Fruit fly (Drosophila melanogaster) whole organism, embryonic: ENCODE data around the gene BtbVII.

Experiments
- BtbVII ChIP-seq: fragments of 200-800 bp; sonication (Bioruptor generic); optimal IDR thresholded peaks from 3 replicates; lab custom pipeline; 2017; ENCODE audit warnings: missing biosample characterization, mild to moderate bottlenecking, missing genetic modification characterization
- CG10147 ChIP-seq: fragments of 200-800 bp; sonication (Bioruptor generic); optimal IDR thresholded peaks from 2 replicates; lab custom pipeline; 2019; ENCODE audit warnings: missing biosample characterization, mild to moderate bottlenecking, missing genetic modification characterization, moderate library complexity
- CG10209 ChIP-seq: fragments of 200-800 bp; sonication (Bioruptor generic); optimal IDR thresholded peaks from 3 replicates; lab custom pipeline; 2017; ENCODE audit warnings: missing biosample characterization, mild to moderate bottlenecking, missing genetic modification characterization, missing genetic modification reagents
- CG1024 ChIP-seq: fragments of 200-800 bp; sonication (Bioruptor generic); IDR thresholded peaks from 2 replicates; pipeline ENCODE4 v1.3.6; 2022; ENCODE audit warnings: missing biosample characterization, missing genetic modification characterization
- CG10431 ChIP-seq: fragments of 200-800 bp; sonication (Bioruptor generic); optimal IDR thresholded peaks from 3 replicates; lab custom pipeline; 2018; ENCODE audit warnings: missing biosample characterization, mild to moderate bottlenecking, missing genetic modification characterization
- CG11560 ChIP-seq: fragments of 200-800 bp; sonication (Bioruptor generic); IDR thresholded peaks from 3 replicates; pipeline ENCODE4 v1.3.6; 2022; ENCODE audit warnings: missing biosample characterization, missing genetic modification characterization
- CG11695 ChIP-seq: fragments of 200-800 bp; sonication (Bioruptor generic); IDR thresholded peaks from 3 replicates; pipeline ENCODE4 v1.3.6; 2022; ENCODE audit warnings: missing biosample characterization, missing genetic modification characterization
- CG13775 ChIP-seq: fragments of 200-800 bp; sonication (Bioruptor generic); optimal IDR thresholded peaks from 3 replicates; lab custom pipeline; 2017; ENCODE audit warnings: missing biosample characterization, mild to moderate bottlenecking, missing genetic modification characterization
- CG15696 ChIP-seq: fragments of 200-800 bp; sonication (Bioruptor generic); optimal IDR thresholded peaks from 2 replicates; lab custom pipeline; 2019; ENCODE audit warnings: missing biosample characterization, mild to moderate bottlenecking, missing genetic modification characterization, moderate library complexity
- CG16813 ChIP-seq: fragments of 200-800 bp; sonication (Bioruptor generic); IDR thresholded peaks from 3 replicates; pipeline ENCODE4 v1.3.6; 2022; ENCODE audit warnings: missing biosample characterization, missing genetic modification characterization; ENCODE audit not compliant: partially characterized antibody
- CG17361 ChIP-seq: fragments of 200-800 bp; sonication (Bioruptor generic); IDR thresholded peaks from 3 replicates; pipeline ENCODE4 v1.3.6; 2022; ENCODE audit warnings: missing biosample characterization, missing genetic modification characterization
- CG17612 ChIP-seq: fragments of 200-800 bp; sonication (Bioruptor generic); IDR thresholded peaks from 2 replicates; pipeline ENCODE4 v1.3.6; 2022; ENCODE audit warnings: missing biosample characterization, missing genetic modification characterization
- CG2129 ChIP-seq: fragments of 200-800 bp; sonication (Bioruptor generic); IDR thresholded peaks from 2 replicates; pipeline ENCODE4 v1.3.6; 2022; ENCODE audit warnings: missing biosample characterization, missing genetic modification characterization; ENCODE audit not compliant: partially characterized antibody
- CG33557 ChIP-seq: fragments of 200-800 bp; sonication (Bioruptor generic); optimal IDR thresholded peaks from 2 replicates; lab custom pipeline; 2019; ENCODE audit warnings: missing biosample characterization, mild to moderate bottlenecking, missing genetic modification characterization, moderate library complexity
- CG34376 ChIP-seq: fragments of 200-800 bp; sonication (Bioruptor generic); optimal IDR thresholded peaks from 2 replicates; lab custom pipeline; 2018; ENCODE audit warnings: missing biosample characterization, mild to moderate bottlenecking, missing genetic modification characterization
- CG4360 ChIP-seq: fragments of 200-800 bp; sonication (Bioruptor generic); IDR thresholded peaks from 2 replicates; pipeline ENCODE4 v1.3.6; 2022; ENCODE audit warnings: missing biosample characterization, missing genetic modification characterization
- CG4617 ChIP-seq: fragments of 200-800 bp; sonication (Bioruptor generic); optimal IDR thresholded peaks from 3 replicates; lab custom pipeline; 2016; ENCODE audit warnings: missing biosample characterization, missing genetic modification characterization, borderline replicate concordance
- CG7839 ChIP-seq: fragments of 200-800 bp; sonication (Bioruptor generic); optimal IDR thresholded peaks from 3 replicates; lab custom pipeline; 2018; ENCODE audit warnings: missing biosample characterization, mild to moderate bottlenecking, missing genetic modification characterization, moderate library complexity
- CG8944 ChIP-seq: fragments of 200-800 bp; sonication (Bioruptor generic); optimal IDR thresholded peaks from 3 replicates; lab custom pipeline; 2016; ENCODE audit warnings: missing biosample characterization, missing genetic modification characterization
- CG9876 ChIP-seq: fragments of 200-800 bp; sonication (Bioruptor generic); optimal IDR thresholded peaks from 2 replicates; lab custom pipeline; 2016; ENCODE audit warnings: missing biosample characterization, missing genetic modification characterization
- Chrac-16 ChIP-seq: fragments of 200-800 bp; sonication (Bioruptor generic); optimal IDR thresholded peaks from 3 replicates; lab custom pipeline; 2016; ENCODE audit warnings: missing biosample characterization, missing genetic modification characterization
- CkIIα-i1 ChIP-seq: fragments of 200-800 bp; sonication (Bioruptor generic); IDR thresholded peaks from 2 replicates; pipeline ENCODE4 v1.3.6; 2022; ENCODE audit warnings: missing biosample characterization, missing genetic modification characterization
- Dad ChIP-seq: fragments of 200-800 bp; sonication (Bioruptor generic); optimal IDR thresholded peaks from 3 replicates; lab custom pipeline; 2016; ENCODE audit warnings: missing biosample characterization, missing genetic modification characterization
- Doc2 ChIP-seq: fragments of 200-800 bp; sonication (Bioruptor generic); IDR thresholded peaks from 2 replicates; pipeline ENCODE4 v1.3.6; 2022; ENCODE audit warnings: missing biosample characterization, missing genetic modification characterization
- Fer3 ChIP-seq: fragments of 200-800 bp; sonication (Bioruptor generic); optimal IDR thresholded peaks from 2 replicates; lab custom pipeline; 2018; ENCODE audit warnings: missing biosample characterization, mild to moderate bottlenecking, missing genetic modification characterization, moderate library complexity
- HmgZ ChIP-seq: fragments of 200-800 bp; sonication (Bioruptor generic); optimal IDR thresholded peaks from 2 replicates; lab custom pipeline; 2018; ENCODE audit warnings: missing biosample characterization, mild to moderate bottlenecking, missing genetic modification characterization
- Hmx ChIP-seq: fragments of 200-800 bp; sonication (Bioruptor generic); optimal IDR thresholded peaks from 2 replicates; lab custom pipeline; 2016; ENCODE audit warnings: missing biosample characterization, missing genetic modification characterization
- Hr51 ChIP-seq, 2 experiments: fragments of 200-800 bp; sonication (Bioruptor generic); optimal IDR thresholded peaks; 2 replicates in 1 of 2; 3 replicates in 1 of 2; lab custom pipeline; 2016 to 2018; ENCODE audit warnings: missing biosample characterization in 2 of 2, missing genetic modification characterization in 2 of 2, mild to moderate bottlenecking in 1 of 2, moderate library complexity in 1 of 2
- Hr78 ChIP-seq, 2 experiments: fragments of 200-800 bp in 1 of 2; fragments of >200 bp in 1 of 2; sonication (Bioruptor generic) in 1 of 2; optimal IDR thresholded peaks; 2 replicates each; lab custom pipeline; 2017 to 2019; ENCODE audit warnings: missing biosample characterization in 2 of 2, missing genetic modification characterization in 2 of 2, mild to moderate bottlenecking in 1 of 2, moderate library complexity in 1 of 2
- Lpt ChIP-seq: fragments of >200 bp; optimal IDR thresholded peaks from 2 replicates; lab custom pipeline; 2018; ENCODE audit warnings: missing biosample characterization, missing genetic modification characterization
- MTF-1 ChIP-seq: fragments of 200-800 bp; sonication (Bioruptor generic); optimal IDR thresholded peaks from 2 replicates; lab custom pipeline; 2018; ENCODE audit warnings: missing biosample characterization, mild to moderate bottlenecking, missing genetic modification characterization, borderline replicate concordance
- NC2α ChIP-seq: fragments of 200-800 bp; sonication (Bioruptor generic); optimal IDR thresholded peaks from 2 replicates; lab custom pipeline; 2016; ENCODE audit warnings: missing biosample characterization, missing genetic modification characterization
- Oaz ChIP-seq: fragments of 200-800 bp; sonication (Bioruptor generic); IDR thresholded peaks from 2 replicates; pipeline ENCODE4 v1.3.6; 2022; ENCODE audit warnings: missing biosample characterization, missing genetic modification characterization
- Pdp1 ChIP-seq, 2 experiments: fragments of 200-800 bp; sonication (Bioruptor generic); optimal IDR thresholded peaks; 3 replicates each; lab custom pipeline; 2016; ENCODE audit warnings: missing biosample characterization in 2 of 2, missing genetic modification characterization in 2 of 2, mild to moderate bottlenecking in 1 of 2, moderate library complexity in 1 of 2
- Poxn ChIP-seq: fragments of 200-800 bp; sonication (Bioruptor generic); IDR thresholded peaks from 2 replicates; pipeline ENCODE4 v1.3.6; 2022; ENCODE audit warnings: missing biosample characterization, missing genetic modification characterization
- Scr ChIP-seq: fragments of 200-800 bp; sonication (Bioruptor generic); IDR thresholded peaks from 2 replicates; pipeline ENCODE4 v1.3.6; 2022; ENCODE audit warnings: missing biosample characterization, missing genetic modification characterization; ENCODE audit not compliant: partially characterized antibody
- chif ChIP-seq, 2 experiments: fragments of 200-800 bp; sonication (Bioruptor generic); optimal IDR thresholded peaks; 3 replicates each; lab custom pipeline; 2016; ENCODE audit warnings: missing biosample characterization in 2 of 2, missing genetic modification characterization in 2 of 2
- danr ChIP-seq: fragments of 200-800 bp; sonication (Bioruptor generic); IDR thresholded peaks from 2 replicates; pipeline ENCODE4 v1.3.6; 2022; ENCODE audit warnings: missing biosample characterization, missing genetic modification characterization
- gro ChIP-seq: fragments of 200-800 bp; sonication (Bioruptor generic); optimal IDR thresholded peaks from 2 replicates; lab custom pipeline; 2016; ENCODE audit warnings: missing biosample characterization, missing genetic modification characterization
- ind ChIP-seq: fragments of 200-800 bp; sonication (Bioruptor generic); optimal IDR thresholded peaks from 3 replicates; lab custom pipeline; 2016; ENCODE audit warnings: missing biosample characterization, missing genetic modification characterization
- lab ChIP-seq: fragments of 200-800 bp; sonication (Bioruptor generic); optimal IDR thresholded peaks from 3 replicates; lab custom pipeline; 2017; ENCODE audit warnings: missing biosample characterization, missing genetic modification characterization, mild to moderate bottlenecking, moderate library complexity, missing genetic modification reagents
- nmo ChIP-seq: fragments of 200-800 bp; sonication (Bioruptor generic); optimal IDR thresholded peaks from 2 replicates; lab custom pipeline; 2018; ENCODE audit warnings: missing biosample characterization, mild to moderate bottlenecking, missing genetic modification characterization, moderate library complexity
- pho ChIP-seq: fragments of 200-800 bp; sonication (Bioruptor generic); optimal IDR thresholded peaks from 2 replicates; lab custom pipeline; 2016; ENCODE audit warnings: missing biosample characterization, missing genetic modification characterization
- pum ChIP-seq: fragments of 200-800 bp; sonication (Bioruptor generic); optimal IDR thresholded peaks from 2 replicates; lab custom pipeline; 2016; ENCODE audit warnings: missing biosample characterization, missing genetic modification characterization
- repo ChIP-seq: fragments of 200-800 bp; sonication (Bioruptor generic); optimal IDR thresholded peaks from 2 replicates; lab custom pipeline; 2016; ENCODE audit warnings: missing biosample characterization, missing genetic modification characterization
- schlank ChIP-seq: fragments of 200-800 bp; sonication (Bioruptor generic); optimal IDR thresholded peaks from 2 replicates; lab custom pipeline; 2018; ENCODE audit warnings: missing biosample characterization, mild to moderate bottlenecking, missing genetic modification characterization
- seq ChIP-seq: fragments of 200-800 bp; sonication (Bioruptor generic); IDR thresholded peaks from 2 replicates; pipeline ENCODE4 v1.3.6; 2022; ENCODE audit warnings: missing biosample characterization, missing genetic modification characterization
- sob ChIP-seq: fragments of 200-800 bp; sonication (Bioruptor generic); IDR thresholded peaks from 2 replicates; pipeline ENCODE4 v1.3.6; 2022; ENCODE audit warnings: missing biosample characterization, missing genetic modification characterization
- sug ChIP-seq: fragments of 200-800 bp; optimal IDR thresholded peaks from 2 replicates; lab custom pipeline; 2019; ENCODE audit warnings: missing biosample characterization, mild to moderate bottlenecking, missing genetic modification characterization, moderate library complexity

The BtbVII gene

DNA sequence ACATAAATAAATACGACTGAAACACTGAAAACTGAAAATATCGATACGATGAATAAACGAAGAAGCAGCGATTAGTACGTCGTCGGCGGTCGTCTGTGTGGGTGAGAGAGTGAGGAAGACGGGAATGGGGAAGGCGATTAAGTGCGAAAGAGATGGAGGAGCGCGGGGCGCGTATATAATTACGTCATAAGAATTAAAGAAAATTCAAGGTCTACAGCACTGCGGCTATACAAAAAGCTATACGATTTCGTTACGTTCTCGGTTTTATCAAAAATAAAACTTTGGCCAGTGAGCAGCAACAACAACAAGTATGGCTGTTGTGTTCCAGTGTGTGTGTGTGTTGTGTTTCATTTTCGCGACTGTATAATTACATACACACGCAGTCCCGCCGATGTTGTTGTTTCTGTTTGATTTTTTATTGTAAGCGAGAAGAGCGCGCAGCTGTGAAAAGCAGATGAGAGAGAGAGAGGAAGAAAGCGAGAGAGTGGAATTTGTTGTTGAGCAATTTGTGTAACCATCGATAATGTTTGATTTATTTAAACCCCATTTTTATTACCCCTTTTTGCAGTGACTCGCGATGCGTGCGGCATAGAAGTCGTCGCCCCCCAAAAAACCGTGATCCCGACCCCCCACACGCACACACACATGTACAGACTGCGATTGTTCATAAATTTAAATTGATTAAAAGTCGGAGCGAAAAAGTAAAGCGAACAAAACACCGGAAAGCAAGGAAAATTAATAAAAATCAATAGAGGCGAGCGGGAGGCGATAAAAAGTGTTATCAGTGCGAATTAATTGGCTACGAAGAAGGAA is 820 bp downstream of the BtbVII start (continued):
- no peak for TF ChIP-seq CG4617
- no peak for TF ChIP-seq seq
- no peak for TF ChIP-seq CG10431 (GFP tag; lab: Kevin White, UChicago)
- no peak for TF ChIP-seq chif (GFP tag; optimal IDR thresholded peaks at IDR 0.05; lab: Kevin White, UChicago)
- TF ChIP-seq CG2129 (GFP tag; lab: Robert Waterston, UW): no peak
- no peak for TF ChIP-seq NC2α (GFP tag; lab: Kevin White, UChicago)
- no peak for TF ChIP-seq danr (GFP tag; lab: Robert Waterston, UW)
- no peak for TF ChIP-seq CG11560
- no peak for TF ChIP-seq CG7839 (tag; lab: Kevin White, UChicago)
- TF ChIP-seq CG15696 (tag; lab: Kevin White, UChicago): no peak
- TF ChIP-seq HmgZ (tag; lab: Kevin White, UChicago): peak; percentile 50
- no peak for TF ChIP-seq CG1024
- TF ChIP-seq repo (GFP tag; lab: Kevin White, UChicago): no peak
- TF ChIP-seq CG10209 (GFP tag; lab: Kevin White, UChicago): no peak
- TF ChIP-seq MTF-1 (GFP tag; lab: Kevin White, UChicago): no peak
- TF ChIP-seq Doc2 (GFP tag; lab: Robert Waterston, UW): no peak
- no peak for TF ChIP-seq pum (GFP tag; lab: Kevin White, UChicago)
- no peak for TF ChIP-seq Hr78 (GFP tag; optimal IDR thresholded peaks at IDR 0.05; lab: Kevin White, UChicago)
- no peak for TF ChIP-seq CG16813
- TF ChIP-seq pho (GFP tag; lab: Kevin White, UChicago): no peak
- no peak for TF ChIP-seq Hmx (GFP tag; lab: Kevin White, UChicago)
- no peak for TF ChIP-seq Dad (GFP tag; lab: Kevin White, UChicago)
- TF ChIP-seq sug: peak; percentile 99
- no peak for TF ChIP-seq CG11695
- TF ChIP-seq CG8944 (GFP tag; lab: Kevin White, UChicago): no peak
- no peak for TF ChIP-seq ind (GFP tag; lab: Kevin White, UChicago)
- peak; percentile 86 for TF ChIP-seq CG4360 (GFP tag; lab: Robert Waterston, UW)
- TF ChIP-seq CG9876 (GFP tag; lab: Kevin White, UChicago): no peak
- no peak for TF ChIP-seq CkIIα-i1 (GFP tag; lab: Robert Waterston, UW)
- TF ChIP-seq Chrac-16 (GFP tag; lab: Kevin White, UChicago): no peak
- no peak for TF ChIP-seq Oaz (GFP tag; lab: Robert Waterston, UW)
- TF ChIP-seq gro: peak; percentile 44
- no peak for TF ChIP-seq Scr (GFP tag; lab: Robert Waterston, UW)
- no peak for TF ChIP-seq Fer3 (tag; lab: Kevin White, UChicago)
- TF ChIP-seq sob (GFP tag; lab: Robert Waterston, UW): peak; percentile 44; the same call in 1 of the 2 replicates
- no peak for TF ChIP-seq Poxn
- TF ChIP-seq nmo (GFP tag; lab: Kevin White, UChicago): no peak
- TF ChIP-seq CG34376 (GFP tag; lab: Kevin White, UChicago): peak; percentile 96
- TF ChIP-seq CG17612 (GFP tag; lab: Robert Waterston, UW): no peak
- TF ChIP-seq CG17361 (GFP tag; lab: Robert Waterston, UW): no peak
- no peak for TF ChIP-seq Hr51 (GFP tag; optimal IDR thresholded peaks at IDR 0.05; lab: Kevin White, UChicago)
- TF ChIP-seq schlank (tag; lab: Kevin White, UChicago): no peak
- no peak for TF ChIP-seq CG13775 (GFP tag; lab: Kevin White, UChicago)
- TF ChIP-seq CG33557 (GFP tag; lab: Kevin White, UChicago): no peak
- TF ChIP-seq Lpt (GFP tag; lab: Kevin White, UChicago): no peak
- TF ChIP-seq Pdp1 (GFP tag; optimal IDR thresholded peaks at IDR 0.05; lab: Kevin White, UChicago): peak in 1 of 2 experiments; percentile 100
- TF ChIP-seq CG10147 (GFP tag; lab: Kevin White, UChicago): peak; percentile 19
- TF ChIP-seq lab (GFP tag; lab: Kevin White, UChicago): no peak
- peak; percentile 99 for TF ChIP-seq BtbVII (GFP tag; lab: Kevin White, UChicago)
